Worm (Caenorhabditis elegans) whole organism, L3 larva: ENCODE measurements around the gene sra-33.

ENCODE experiments used
- R02D3.7 ChIP-seq: fragments of 150-350 bp; optimal IDR thresholded peaks from 2 replicates; lab custom pipeline; 2014; ENCODE audit warnings: missing biosample characterization, missing genetic modification characterization
- ZK546.5 ChIP-seq: sonication (generic microtip); optimal IDR thresholded peaks from 2 replicates; lab custom pipeline; 2017; ENCODE audit warnings: missing biosample characterization, missing genetic modification characterization
- aly-2 ChIP-seq: fragments of 150-350 bp; optimal IDR thresholded peaks from 2 replicates; lab custom pipeline; 2014; ENCODE audit warnings: missing biosample characterization, missing genetic modification characterization
- ceh-16 ChIP-seq: sonication (generic microtip); optimal IDR thresholded peaks from 2 replicates; lab custom pipeline; 2017; ENCODE audit warnings: missing biosample characterization, missing genetic modification characterization
- ceh-28 ChIP-seq: fragments of 150-350 bp; optimal IDR thresholded peaks from 2 replicates; lab custom pipeline; 2014; ENCODE audit warnings: missing biosample characterization, missing genetic modification reagents, missing genetic modification characterization
- ceh-9 ChIP-seq: sonication (generic microtip); optimal IDR thresholded peaks from 2 replicates; lab custom pipeline; 2018; ENCODE audit warnings: missing biosample characterization, missing genetic modification characterization
- egl-27 ChIP-seq: sonication (generic microtip); optimal IDR thresholded peaks from 4 replicates; lab custom pipeline; 2017; ENCODE audit warnings: missing biosample characterization, missing genetic modification reagents, missing genetic modification characterization
- elt-1 ChIP-seq: fragments of 150-350 bp; optimal IDR thresholded peaks from 2 replicates; lab custom pipeline; 2014; ENCODE audit warnings: missing biosample characterization, missing genetic modification characterization
- elt-3 ChIP-seq, 3 experiments: fragments of 150-350 bp in 1 of 3; sonication (generic microtip) in 2 of 3; optimal IDR thresholded peaks; 2 replicates in 2 of 3; 4 replicates in 1 of 3; lab custom pipeline; 2014 to 2017; ENCODE audit warnings: missing biosample characterization in 3 of 3, missing genetic modification characterization in 3 of 3
- eor-1 ChIP-seq, 2 experiments: fragments of 150-350 bp; optimal IDR thresholded peaks; 2 replicates each; lab custom pipeline; 2014 to 2018; ENCODE audit warnings: missing biosample characterization in 2 of 2, missing genetic modification characterization in 2 of 2
- fkh-10 ChIP-seq: sonication (generic microtip); optimal IDR thresholded peaks from 2 replicates; lab custom pipeline; 2017; ENCODE audit warnings: missing biosample characterization, missing genetic modification reagents, missing genetic modification characterization
- fos-1 ChIP-seq: fragments of 150-350 bp; optimal IDR thresholded peaks from 2 replicates; lab custom pipeline; 2014; ENCODE audit warnings: missing biosample characterization, missing genetic modification characterization
- jun-1 ChIP-seq: fragments of 150-350 bp; optimal IDR thresholded peaks from 2 replicates; lab custom pipeline; 2014; ENCODE audit warnings: missing biosample characterization, missing genetic modification reagents, missing genetic modification characterization
- lin-15B ChIP-seq: fragments of 150-350 bp; optimal IDR thresholded peaks from 2 replicates; lab custom pipeline; 2014; ENCODE audit warnings: missing biosample characterization, missing genetic modification characterization
- lin-39 ChIP-seq: fragments of 150-350 bp; optimal IDR thresholded peaks from 2 replicates; lab custom pipeline; 2018; ENCODE audit warnings: missing biosample characterization, missing genetic modification reagents, missing genetic modification characterization
- lsy-12 ChIP-seq: sonication (generic microtip); optimal IDR thresholded peaks from 2 replicates; lab custom pipeline; 2016; ENCODE audit warnings: mild to moderate bottlenecking, missing genetic modification characterization, missing compliant biosample characterization
- nfya-1 ChIP-seq: sonication (generic microtip); optimal IDR thresholded peaks from 2 replicates; lab custom pipeline; 2017; ENCODE audit warnings: missing genetic modification characterization, mild to moderate bottlenecking, missing compliant biosample characterization, antibody characterized with exemption, moderate library complexity; ENCODE audit not compliant: insufficient read depth
- nhr-11 ChIP-seq: fragments of 150-350 bp; optimal IDR thresholded peaks from 2 replicates; lab custom pipeline; 2014; ENCODE audit warnings: missing biosample characterization, missing genetic modification characterization
- nhr-237 ChIP-seq: fragments of 150-350 bp; optimal IDR thresholded peaks from 2 replicates; lab custom pipeline; 2014; ENCODE audit warnings: missing biosample characterization, missing genetic modification characterization
- nhr-25 ChIP-seq: sonication (generic microtip); optimal IDR thresholded peaks from 2 replicates; lab custom pipeline; 2017; ENCODE audit warnings: missing biosample characterization, missing genetic modification characterization
- nhr-28 ChIP-seq: fragments of 150-350 bp; optimal IDR thresholded peaks from 2 replicates; lab custom pipeline; 2014; ENCODE audit warnings: missing biosample characterization, missing genetic modification characterization
- nhr-43 ChIP-seq: sonication (generic microtip); optimal IDR thresholded peaks from 2 replicates; lab custom pipeline; 2016; ENCODE audit warnings: mild to moderate bottlenecking, missing genetic modification characterization, missing compliant biosample characterization; ENCODE audit not compliant: poor library complexity, severe bottlenecking
- nhr-67 ChIP-seq: fragments of 150-350 bp; optimal IDR thresholded peaks from 2 replicates; lab custom pipeline; 2014; ENCODE audit warnings: missing biosample characterization, missing genetic modification characterization
- nhr-77 ChIP-seq: fragments of 150-350 bp; optimal IDR thresholded peaks from 2 replicates; lab custom pipeline; 2014; ENCODE audit warnings: missing biosample characterization, missing genetic modification characterization
- pha-4 ChIP-seq: fragments of 150-350 bp; optimal IDR thresholded peaks from 2 replicates; lab custom pipeline; 2014; ENCODE audit warnings: missing biosample characterization, missing genetic modification reagents, missing genetic modification characterization
- sea-2 ChIP-seq: fragments of 150-350 bp; sonication (generic microtip); optimal IDR thresholded peaks from 4 replicates; lab custom pipeline; 2014; ENCODE audit warnings: missing biosample characterization, missing genetic modification reagents, missing genetic modification characterization
- skn-1 ChIP-seq: fragments of 150-350 bp; optimal IDR thresholded peaks from 2 replicates; lab custom pipeline; 2014; ENCODE audit warnings: missing biosample characterization, missing genetic modification characterization
- unc-39 ChIP-seq: sonication (generic microtip); optimal IDR thresholded peaks from 4 replicates; lab custom pipeline; 2017; ENCODE audit warnings: missing biosample characterization, missing genetic modification characterization
- unc-62 ChIP-seq: fragments of 150-350 bp; sonication (generic microtip); optimal IDR thresholded peaks from 4 replicates; lab custom pipeline; 2014; ENCODE audit warnings: missing biosample characterization, missing genetic modification reagents, missing genetic modification characterization
- ztf-4 ChIP-seq: fragments of 150-350 bp; optimal IDR thresholded peaks from 2 replicates; lab custom pipeline; 2014; ENCODE audit warnings: missing biosample characterization, missing genetic modification characterization

sra-33 gene

DNA sequence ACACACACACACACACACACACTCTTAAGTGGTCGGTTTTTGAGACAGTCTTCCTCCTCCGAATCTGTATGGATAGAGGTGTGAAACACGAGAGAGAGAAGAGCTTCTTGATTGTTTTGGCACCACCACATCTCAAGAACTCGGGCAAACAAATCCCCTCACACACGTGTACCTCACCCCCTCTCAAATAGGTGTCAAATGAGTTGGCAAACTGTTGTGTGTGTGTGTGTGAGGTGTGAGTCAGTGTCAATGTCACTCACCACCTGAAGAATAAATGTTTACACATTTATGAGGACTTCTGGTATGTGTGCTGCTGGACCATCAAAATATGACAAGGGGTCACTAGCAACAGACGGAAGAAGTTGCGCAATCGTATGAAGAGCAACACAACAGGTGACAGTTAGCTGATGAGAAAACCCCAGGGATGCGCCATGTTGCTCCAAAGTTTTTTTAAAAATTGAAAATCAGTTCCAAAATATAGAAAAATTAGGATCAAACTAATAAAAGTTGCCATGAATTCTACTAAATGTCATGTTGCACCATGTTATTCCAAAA is 43.0 kb upstream of the sra-33 start:
- TF ChIP-seq pha-4 (tag; lab: Kevin White, UChicago) (peak; percentile 77), aly-2 (tag; lab: Kevin White, UChicago) (no peak)

DNA sequence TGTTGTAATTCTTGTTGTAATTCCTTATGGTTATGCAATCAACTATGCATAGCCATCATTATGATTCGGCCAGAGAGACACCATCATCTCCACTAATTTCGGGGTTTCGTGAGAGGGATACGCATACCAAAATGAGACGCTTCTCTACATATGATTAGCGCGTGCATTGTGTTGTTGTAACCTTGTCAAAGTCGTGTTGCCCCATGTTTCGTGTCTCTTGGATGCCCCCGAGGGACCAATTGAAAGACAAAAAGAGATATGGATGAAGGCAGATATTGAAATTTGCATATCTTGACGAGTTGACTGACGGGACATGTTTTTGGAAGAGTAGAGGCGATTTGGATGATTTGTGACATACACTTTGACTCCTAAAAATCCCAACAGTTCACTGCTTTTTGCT is 42.3 kb upstream of the sra-33 start:
- TF ChIP-seq jun-1 (tag; lab: Kevin White, UChicago) (no peak), unc-62 (GFP tag; lab: Kevin White, UChicago) (peak; percentile 58)

DNA sequence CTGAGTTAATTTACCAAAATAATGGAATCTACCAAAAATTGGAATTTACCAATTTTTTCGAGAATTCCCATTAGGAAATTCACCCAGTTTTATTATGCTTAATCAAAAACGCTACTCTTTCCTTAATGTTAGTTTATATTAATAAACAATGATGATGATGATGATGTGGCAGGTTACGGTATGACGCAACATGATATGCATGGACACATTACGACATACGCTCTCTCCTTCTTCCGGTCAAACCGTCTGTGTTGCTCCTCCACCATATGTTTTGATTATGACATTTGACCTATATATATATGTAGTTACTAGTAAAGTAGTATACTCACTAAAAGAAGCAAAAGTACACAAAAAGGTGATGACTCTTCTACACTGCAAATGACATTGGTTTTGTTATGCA is 40.4 kb upstream of the sra-33 start:
- TF ChIP-seq nfya-1 (tag; lab: Kevin White, UChicago), result no peak
- no peak for TF ChIP-seq ceh-9
- TF ChIP-seq nhr-28 (tag; lab: Kevin White, UChicago), result no peak
- TF ChIP-seq nhr-25 (tag; lab: Kevin White, UChicago), result no peak
- TF ChIP-seq jun-1 (tag; lab: Kevin White, UChicago), result no peak
- TF ChIP-seq nhr-11 (tag; lab: Kevin White, UChicago), result no peak

DNA sequence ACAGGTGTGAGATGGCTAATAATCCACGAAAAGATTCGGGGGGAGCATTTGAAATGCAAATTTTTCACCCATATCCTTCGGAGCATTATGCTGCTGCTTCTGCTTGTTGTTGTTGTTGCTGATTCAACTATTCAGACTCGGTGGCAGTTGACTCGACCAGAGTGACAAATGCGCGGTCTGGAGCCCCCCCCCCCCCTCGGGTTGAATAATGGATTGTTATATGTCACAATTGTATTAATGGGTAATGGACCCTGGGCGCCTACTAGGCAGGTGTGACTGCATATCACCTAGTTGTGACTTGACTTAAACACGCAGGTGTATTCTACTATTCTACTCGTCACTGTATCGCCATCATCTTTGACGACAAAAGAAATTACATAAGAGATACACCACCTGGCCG is 38.5 kb upstream of the sra-33 start:
- TF ChIP-seq skn-1 (no peak), egl-27 (no peak), lsy-12 (tag; lab: Kevin White, UChicago) (peak; percentile 25), nhr-77 (tag; lab: Kevin White, UChicago) (no peak), lin-39 (tag; lab: Kevin White, UChicago) (peak; percentile 79), nhr-11 (tag; lab: Kevin White, UChicago) (no peak), sea-2 (GFP tag; lab: Kevin White, UChicago) (no peak)

DNA sequence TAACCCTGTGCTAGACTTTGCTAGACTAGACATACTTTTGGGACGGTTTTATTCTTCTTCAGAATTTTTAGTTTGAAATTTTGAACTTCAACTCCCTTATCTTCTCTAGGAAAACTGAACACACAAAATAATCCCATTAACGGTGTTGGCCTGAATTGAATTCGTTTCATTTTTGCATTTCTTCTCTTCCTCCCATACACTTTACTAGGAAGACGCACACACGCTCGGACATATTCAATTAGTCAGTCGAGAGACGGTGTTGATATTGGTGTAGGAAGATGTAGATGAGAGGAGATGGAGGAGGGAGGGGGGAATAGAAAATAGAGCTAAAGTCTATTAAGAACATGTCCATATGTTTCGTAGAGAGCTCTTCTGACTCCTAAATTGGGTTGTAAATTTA is 37.6 kb upstream of the sra-33 start:
- TF ChIP-seq nhr-67 (tag; lab: Kevin White, UChicago), result no peak
- TF ChIP-seq ZK546.5, result no peak
- no peak for TF ChIP-seq fos-1
- no peak for TF ChIP-seq nhr-237 (tag; lab: Kevin White, UChicago)
- no peak for TF ChIP-seq ztf-4 (tag; lab: Kevin White, UChicago)
- TF ChIP-seq eor-1 (tag; optimal IDR thresholded peaks at IDR 0.05; lab: Kevin White, UChicago), result no peak
- TF ChIP-seq unc-39 (tag; lab: Kevin White, UChicago), result no peak
- TF ChIP-seq nhr-43 (tag; lab: Kevin White, UChicago), result no peak
- TF ChIP-seq fkh-10 (GFP tag; lab: Kevin White, UChicago), result no peak
- TF ChIP-seq R02D3.7, result no peak
- TF ChIP-seq sea-2 (GFP tag; lab: Kevin White, UChicago), result no peak
- TF ChIP-seq lin-15B (tag; lab: Kevin White, UChicago), result no peak
- no peak for TF ChIP-seq nfya-1 (tag; lab: Kevin White, UChicago)

DNA sequence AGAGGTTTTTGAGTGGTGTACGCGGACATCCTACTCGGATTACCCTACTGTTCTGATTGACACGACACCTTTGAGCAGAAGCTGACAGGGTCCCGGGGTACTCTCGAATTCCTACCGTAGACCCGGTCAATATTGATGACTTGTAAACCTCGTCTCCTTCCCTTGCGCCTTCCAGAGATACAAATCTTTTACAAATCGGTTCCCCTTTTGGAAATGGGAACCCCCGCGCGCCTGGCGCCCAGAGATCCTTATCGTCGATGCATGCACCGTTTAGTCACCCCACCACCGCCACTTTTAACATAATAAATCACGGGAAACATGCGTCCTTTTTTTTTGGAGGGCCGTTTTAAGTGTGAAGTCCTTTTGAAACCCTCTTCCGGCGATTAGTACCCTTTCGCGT is 36.0 kb upstream of the sra-33 start:
- peak; percentile 4 for TF ChIP-seq nhr-25 (tag; lab: Kevin White, UChicago)
- TF ChIP-seq ceh-16 (tag; lab: Kevin White, UChicago), result no peak
- TF ChIP-seq elt-1 (tag; lab: Kevin White, UChicago), result peak; percentile 79
- TF ChIP-seq, all 47 proteins: peak for 2

DNA sequence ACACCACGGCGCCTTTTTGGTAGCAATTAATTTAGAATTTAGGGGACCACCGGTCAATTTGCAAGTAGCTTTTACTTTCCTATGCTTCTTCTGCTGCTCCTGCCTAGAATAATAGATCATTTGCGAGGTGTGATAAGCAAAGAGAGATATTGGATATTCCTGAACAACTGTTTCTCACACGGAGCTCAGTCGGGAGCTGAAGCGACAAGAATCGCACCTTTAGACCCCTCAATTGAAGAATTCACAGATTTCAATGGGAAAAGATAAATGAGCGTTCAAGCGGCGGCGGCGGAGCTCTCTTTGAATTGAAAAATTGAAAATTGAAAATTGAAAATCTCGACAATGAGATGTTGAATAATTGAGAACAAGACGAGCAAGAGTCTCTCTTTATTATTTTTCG is 35.5 kb upstream of the sra-33 start:
- TF ChIP-seq nhr-77 (tag; lab: Kevin White, UChicago) (no peak), ceh-28 (tag; lab: Kevin White, UChicago) (no peak), nhr-67 (tag; lab: Kevin White, UChicago) (no peak), elt-3 (tag; optimal IDR thresholded peaks at IDR 0.05; lab: Kevin White, UChicago) (no peak)
